Worm (Caenorhabditis elegans): ENCODE data around the gene T09F3.7.
A peak's percentile ranks its signal among the peaks of the same experiment; 100 is the strongest.

The T09F3.7 gene

ce11 chrII:10393282-10394179, 2.6 kb downstream of the T09F3.7 start, which contains the start of gene gpd-1 (continued):
- TF ChIP-seq rcor-1 (GFP tag; IDR thresholded peaks at IDR 0.05), result peak; percentile 70
- TF ChIP-seq snpc-1.3 (tag; optimal IDR thresholded peaks at IDR 0.05; ENCODE audit: insufficient read depth), result peak; percentile 82
- peak; percentile 13 for TF ChIP-seq him-1 (tag; optimal IDR thresholded peaks at IDR 0.05)
- no peak for TF ChIP-seq F57A8.1 (GFP tag; optimal IDR thresholded peaks at IDR 0.05)
- TF ChIP-seq madf-10 (tag; optimal IDR thresholded peaks at IDR 0.05), result peak; percentile 14
- TF ChIP-seq C17E4.6 (GFP tag; IDR thresholded peaks at IDR 0.05), result peak; percentile 60; the same call in 1 of the 2 replicates
- TF ChIP-seq ZK185.1 (tag; optimal IDR thresholded peaks at IDR 0.05; ENCODE audit: poor library complexity, severe bottlenecking), result no peak
- TF ChIP-seq hsf-1 (GFP tag; IDR thresholded peaks at IDR 0.05), result peak; percentile 89
- TF ChIP-seq F23B12.7 (tag; optimal IDR thresholded peaks at IDR 0.05; ENCODE audit: insufficient read depth), result no peak
- TF ChIP-seq xnd-1 (tag; optimal IDR thresholded peaks at IDR 0.05), result peak; percentile 96
- peak; percentile 83 for TF ChIP-seq lin-54 (GFP tag; optimal IDR thresholded peaks at IDR 0.05)
- no peak for TF ChIP-seq aptf-3 (GFP tag; IDR thresholded peaks at IDR 0.05)
- TF ChIP-seq C06A6.2 (GFP tag; conservative IDR thresholded peaks at IDR 0.05), result no peak
- peak; percentile 96 for TF ChIP-seq madf-8 (GFP tag; conservative IDR thresholded peaks at IDR 0.05)
- TF ChIP-seq unc-130 (GFP tag; optimal IDR thresholded peaks at IDR 0.05), result peak; percentile 82
- no peak for TF ChIP-seq egl-44 (GFP tag; IDR thresholded peaks at IDR 0.05)
- TF ChIP-seq ceh-58 (GFP tag; IDR thresholded peaks at IDR 0.05), result no peak
- TF ChIP-seq F57C9.4 (tag; optimal IDR thresholded peaks at IDR 0.05), result peak; percentile 62
- peak; percentile 10 for TF ChIP-seq repo-1 (tag; optimal IDR thresholded peaks at IDR 0.05)
- TF ChIP-seq ztf-3 (GFP tag; optimal IDR thresholded peaks at IDR 0.05), result no peak
- TF ChIP-seq lag-1 (GFP tag; IDR thresholded peaks at IDR 0.05), result no peak
- TF ChIP-seq B0035.1 (tag; optimal IDR thresholded peaks at IDR 0.05), result no peak
- peak; percentile 78; the same call in 1 of the 2 replicates for TF ChIP-seq madf-3 (GFP tag; IDR thresholded peaks at IDR 0.05)
- TF ChIP-seq ztf-25 (GFP tag; IDR thresholded peaks at IDR 0.05), result no peak
- 0 out of 2 replicates have a peak, but pooled peaks have one; percentile 7 for TF ChIP-seq ceh-40 (GFP tag; IDR thresholded peaks at IDR 0.05)
- TF ChIP-seq attf-5 (GFP tag; optimal IDR thresholded peaks at IDR 0.05), result no peak
- peak; percentile 55 for TF ChIP-seq tbp1 (GFP tag; optimal IDR thresholded peaks at IDR 0.05)
- TF ChIP-seq mes-4 (tag; optimal IDR thresholded peaks at IDR 0.05), result no peak
- peak; percentile 36 for TF ChIP-seq snpc-4 (GFP tag; optimal IDR thresholded peaks at IDR 0.05)
- TF ChIP-seq snpc-4 (tag; optimal IDR thresholded peaks at IDR 0.05), result peak in 2 of 4 experiments; percentile 2 to 53
- TF ChIP-seq aptf-2 (GFP tag; conservative IDR thresholded peaks at IDR 0.05), result no peak
- 0 out of 2 replicates have a peak, but pooled peaks have one; percentile 50 for TF ChIP-seq attf-3 (GFP tag; conservative IDR thresholded peaks at IDR 0.05)
- peak; percentile 99 for TF ChIP-seq efl-1 (GFP tag; optimal IDR thresholded peaks at IDR 0.05)
- TF ChIP-seq nfyb-1 (GFP tag; IDR thresholded peaks at IDR 0.05), result 0 out of 2 replicates have a peak, but pooled peaks have one; percentile 40
- no peak for TF ChIP-seq nhr-80 (tag; optimal IDR thresholded peaks at IDR 0.05)
- no peak for TF ChIP-seq K11D2.4 (GFP tag; IDR thresholded peaks at IDR 0.05)
- no peak for TF ChIP-seq bed-2 (GFP tag; IDR thresholded peaks at IDR 0.05)
- TF ChIP-seq F22D6.2 (tag; optimal IDR thresholded peaks at IDR 0.05), result no peak
- TF ChIP-seq F33H1.4 (GFP tag; IDR thresholded peaks at IDR 0.05), result peak; percentile 97
- TF ChIP-seq T26A5.8 (tag; optimal IDR thresholded peaks at IDR 0.05), result no peak
- TF ChIP-seq Y79H2A.3 (GFP tag; conservative IDR thresholded peaks at IDR 0.05), result peak; percentile 86
- TF ChIP-seq ceh-100 (GFP tag; IDR thresholded peaks at IDR 0.05), result peak; percentile 46; the same call in 1 of the 2 replicates
- TF ChIP-seq Y53G8AR.9 (GFP tag; conservative IDR thresholded peaks at IDR 0.05), result peak; percentile 81; the same call in 1 of the 2 replicates
- peak; percentile 34 for TF ChIP-seq athp-1 (tag; optimal IDR thresholded peaks at IDR 0.05)

Measured in whole organism, young adult.